Fruit fly (Drosophila melanogaster) whole organism, embryonic: ENCODE data around the gene Vti1b.

Source experiments
- Ada2b ChIP-seq: fragments of 200-800 bp; sonication (Bioruptor generic); IDR thresholded peaks from 2 replicates; pipeline ENCODE4 v1.3.6; 2022; ENCODE audit warnings: missing biosample characterization, missing genetic modification characterization
- CG10267 ChIP-seq: fragments of 200-800 bp; sonication (Bioruptor generic); optimal IDR thresholded peaks from 2 replicates; lab custom pipeline; 2018; ENCODE audit warnings: missing biosample characterization, mild to moderate bottlenecking, missing genetic modification characterization, moderate library complexity
- CG10274 ChIP-seq: fragments of 200-800 bp; sonication (Bioruptor generic); optimal IDR thresholded peaks from 3 replicates; lab custom pipeline; 2017; ENCODE audit warnings: missing biosample characterization, mild to moderate bottlenecking, missing genetic modification characterization
- CG10431 ChIP-seq: fragments of 200-800 bp; sonication (Bioruptor generic); optimal IDR thresholded peaks from 3 replicates; lab custom pipeline; 2018; ENCODE audit warnings: missing biosample characterization, mild to moderate bottlenecking, missing genetic modification characterization
- CG11696 ChIP-seq: fragments of 200-800 bp; sonication (Bioruptor generic); IDR thresholded peaks from 2 replicates; pipeline ENCODE4 v1.3.6; 2022; ENCODE audit warnings: missing biosample characterization, missing genetic modification characterization
- CG12155 ChIP-seq: fragments of 200-800 bp; sonication (Bioruptor generic); optimal IDR thresholded peaks from 3 replicates; lab custom pipeline; 2016; ENCODE audit warnings: missing biosample characterization, missing genetic modification characterization
- CG12391 ChIP-seq: fragments of 200-800 bp; sonication (Bioruptor generic); optimal IDR thresholded peaks from 3 replicates; lab custom pipeline; 2018; ENCODE audit warnings: missing biosample characterization, mild to moderate bottlenecking, missing genetic modification characterization, moderate library complexity
- CG14441 ChIP-seq: fragments of 200-800 bp; sonication (Bioruptor generic); IDR thresholded peaks from 2 replicates; pipeline ENCODE4 v1.3.6; 2022; ENCODE audit warnings: missing biosample characterization, missing genetic modification characterization
- CG16813 ChIP-seq: fragments of 200-800 bp; sonication (Bioruptor generic); IDR thresholded peaks from 3 replicates; pipeline ENCODE4 v1.3.6; 2022; ENCODE audit warnings: missing biosample characterization, missing genetic modification characterization; ENCODE audit not compliant: partially characterized antibody
- CG17568 ChIP-seq: fragments of 200-800 bp; sonication (Bioruptor generic); optimal IDR thresholded peaks from 2 replicates; lab custom pipeline; 2018; ENCODE audit warnings: missing biosample characterization, mild to moderate bottlenecking, missing genetic modification characterization, moderate library complexity
- CG17912 ChIP-seq: fragments of 200-800 bp; sonication (Bioruptor generic); optimal IDR thresholded peaks from 2 replicates; lab custom pipeline; 2018; ENCODE audit warnings: missing biosample characterization, mild to moderate bottlenecking, missing genetic modification characterization
- CG2202 ChIP-seq: fragments of 200-800 bp; sonication (Bioruptor generic); optimal IDR thresholded peaks from 2 replicates; lab custom pipeline; 2018; ENCODE audit warnings: missing biosample characterization, mild to moderate bottlenecking, missing genetic modification characterization
- CG31224 ChIP-seq: fragments of 200-800 bp; sonication (Bioruptor generic); IDR thresholded peaks from 2 replicates; pipeline ENCODE4 v1.3.6; 2022; ENCODE audit warnings: missing biosample characterization, missing genetic modification characterization
- CG4328 ChIP-seq: fragments of 200-800 bp; sonication (Bioruptor generic); optimal IDR thresholded peaks from 3 replicates; lab custom pipeline; 2017; ENCODE audit warnings: missing biosample characterization, missing genetic modification reagents, missing genetic modification characterization
- CG7839 ChIP-seq: fragments of 200-800 bp; sonication (Bioruptor generic); optimal IDR thresholded peaks from 3 replicates; lab custom pipeline; 2018; ENCODE audit warnings: missing biosample characterization, mild to moderate bottlenecking, missing genetic modification characterization, moderate library complexity
- CG8281 ChIP-seq: fragments of 200-800 bp; sonication (Bioruptor generic); optimal IDR thresholded peaks from 2 replicates; lab custom pipeline; 2018; ENCODE audit warnings: missing biosample characterization, mild to moderate bottlenecking, missing genetic modification characterization, moderate library complexity
- CG9215 ChIP-seq: fragments of 200-800 bp; sonication (Bioruptor generic); IDR thresholded peaks from 2 replicates; pipeline ENCODE4 v1.3.6; 2022; ENCODE audit warnings: missing biosample characterization, missing genetic modification characterization
- CG9609 ChIP-seq: fragments of 200-800 bp; sonication (Bioruptor generic); optimal IDR thresholded peaks from 3 replicates; lab custom pipeline; 2016; ENCODE audit warnings: missing biosample characterization, missing genetic modification characterization
- Hr78 ChIP-seq, 2 experiments: fragments of 200-800 bp in 1 of 2; fragments of >200 bp in 1 of 2; sonication (Bioruptor generic) in 1 of 2; optimal IDR thresholded peaks; 2 replicates each; lab custom pipeline; 2017 to 2019; ENCODE audit warnings: missing biosample characterization in 2 of 2, missing genetic modification characterization in 2 of 2, mild to moderate bottlenecking in 1 of 2, moderate library complexity in 1 of 2
- Hsf ChIP-seq: fragments of 200-800 bp; sonication (Bioruptor generic); optimal IDR thresholded peaks from 3 replicates; lab custom pipeline; 2016; ENCODE audit warnings: missing biosample characterization, missing genetic modification characterization
- Lim3 ChIP-seq: fragments of 200-800 bp; sonication (Bioruptor generic); IDR thresholded peaks from 2 replicates; pipeline ENCODE4 v1.3.6; 2022; ENCODE audit warnings: missing biosample characterization, missing genetic modification characterization
- Lpt ChIP-seq: fragments of >200 bp; optimal IDR thresholded peaks from 2 replicates; lab custom pipeline; 2018; ENCODE audit warnings: missing biosample characterization, missing genetic modification characterization
- NK7.1 ChIP-seq: fragments of 200-800 bp; sonication (Bioruptor generic); optimal IDR thresholded peaks from 3 replicates; lab custom pipeline; 2016; ENCODE audit warnings: missing biosample characterization, missing genetic modification characterization
- Oli ChIP-seq: fragments of 200-800 bp; sonication (Bioruptor generic); optimal IDR thresholded peaks from 2 replicates; lab custom pipeline; 2018; ENCODE audit warnings: missing biosample characterization, mild to moderate bottlenecking, missing genetic modification characterization, moderate library complexity
- Optix ChIP-seq: fragments of 200-800 bp; sonication (Bioruptor generic); IDR thresholded peaks from 3 replicates; pipeline ENCODE4 v1.3.6; 2022; ENCODE audit warnings: missing biosample characterization, missing genetic modification characterization
- Rx ChIP-seq: fragments of 200-800 bp; sonication (Bioruptor generic); IDR thresholded peaks from 2 replicates; pipeline ENCODE4 v1.3.6; 2022; ENCODE audit warnings: missing biosample characterization, missing genetic modification characterization
- Spps ChIP-seq: fragments of 200-800 bp; sonication (Bioruptor generic); optimal IDR thresholded peaks from 2 replicates; lab custom pipeline; 2018; ENCODE audit warnings: missing biosample characterization, mild to moderate bottlenecking, missing genetic modification characterization
- ab ChIP-seq: fragments of 200-800 bp; sonication (Bioruptor generic); optimal IDR thresholded peaks from 2 replicates; lab custom pipeline; 2016; ENCODE audit warnings: missing biosample characterization, missing genetic modification characterization
- ac ChIP-seq: fragments of 200-800 bp; sonication (Bioruptor generic); optimal IDR thresholded peaks from 3 replicates; lab custom pipeline; 2017; ENCODE audit warnings: missing biosample characterization, mild to moderate bottlenecking, missing genetic modification characterization
- ara ChIP-seq: fragments of 200-800 bp; sonication (Bioruptor generic); IDR thresholded peaks from 2 replicates; pipeline ENCODE4 v1.3.6; 2022; ENCODE audit warnings: missing biosample characterization, missing genetic modification characterization
- cas ChIP-seq: fragments of 200-800 bp; sonication (Bioruptor generic); IDR thresholded peaks from 2 replicates; pipeline ENCODE4 v1.3.6; 2022; ENCODE audit warnings: missing biosample characterization, missing genetic modification characterization
- chinmo ChIP-seq: fragments of 200-800 bp; sonication (Bioruptor generic); IDR thresholded peaks from 4 replicates; pipeline ENCODE4 v1.3.6; 2022; ENCODE audit warnings: missing biosample characterization, missing genetic modification characterization; ENCODE audit not compliant: partially characterized antibody
- dpn ChIP-seq, 2 experiments: fragments of 200-800 bp; sonication (Bioruptor generic); optimal IDR thresholded peaks; 3 replicates each; lab custom pipeline; 2016; ENCODE audit warnings: missing biosample characterization in 2 of 2, missing genetic modification characterization in 2 of 2
- gt ChIP-seq: fragments of 200-800 bp; sonication (Bioruptor generic); IDR thresholded peaks from 2 replicates; pipeline ENCODE4 v1.3.6; 2022; ENCODE audit warnings: missing biosample characterization, missing genetic modification characterization
- inv ChIP-seq: fragments of 200-800 bp; sonication (Bioruptor generic); IDR thresholded peaks from 2 replicates; pipeline ENCODE4 v1.3.6; 2022; ENCODE audit warnings: missing biosample characterization, missing genetic modification characterization; ENCODE audit not compliant: partially characterized antibody
- jumu ChIP-seq: fragments of 200-800 bp; sonication (Bioruptor generic); optimal IDR thresholded peaks from 3 replicates; lab custom pipeline; 2016; ENCODE audit warnings: missing biosample characterization, missing genetic modification characterization
- kay ChIP-seq: fragments of 200-800 bp; sonication (Bioruptor generic); optimal IDR thresholded peaks from 2 replicates; lab custom pipeline; 2016; ENCODE audit warnings: missing biosample characterization, missing genetic modification characterization
- klu ChIP-seq: fragments of 200-800 bp; sonication (Bioruptor generic); IDR thresholded peaks from 2 replicates; pipeline ENCODE4 v1.3.6; 2022; ENCODE audit warnings: missing biosample characterization, missing genetic modification characterization
- otp ChIP-seq: fragments of 200-800 bp; sonication (Bioruptor generic); IDR thresholded peaks from 3 replicates; pipeline ENCODE4, ENCODE4 v1.3.6; 2022; ENCODE audit warnings: missing biosample characterization, missing genetic modification characterization
- peb ChIP-seq: fragments of 200-800 bp; sonication (Bioruptor generic); IDR thresholded peaks from 2 replicates; pipeline ENCODE4 v1.3.6; 2022; ENCODE audit warnings: missing biosample characterization, missing genetic modification characterization
- prd ChIP-seq, 3 experiments: fragments of >200 bp in 2 of 3; fragments of 200-800 bp in 1 of 3; sonication (Bioruptor generic) in 1 of 3; optimal IDR thresholded peaks in 2 of 3; IDR thresholded peaks in 1 of 3; 2 replicates in 2 of 3; 3 replicates in 1 of 3; pipeline versions ENCODE4 v1.3.6 to Lab custom; 2017 to 2022; ENCODE audit warnings: missing biosample characterization in 1 of 3, missing genetic modification characterization in 1 of 3
- ro ChIP-seq: fragments of 200-800 bp; sonication (Bioruptor generic); IDR thresholded peaks from 2 replicates; pipeline ENCODE4 v1.3.6; 2022; ENCODE audit warnings: missing biosample characterization, missing genetic modification characterization
- slp2 ChIP-seq: fragments of 200-800 bp; sonication (Bioruptor generic); optimal IDR thresholded peaks from 2 replicates; lab custom pipeline; 2016; ENCODE audit warnings: missing biosample characterization, missing genetic modification characterization
- tx ChIP-seq: fragments of 200-800 bp; sonication (Bioruptor generic); optimal IDR thresholded peaks from 2 replicates; lab custom pipeline; 2016; ENCODE audit warnings: missing biosample characterization, missing genetic modification characterization
- unc-4 ChIP-seq: fragments of 200-800 bp; sonication (Bioruptor generic); IDR thresholded peaks from 2 replicates; pipeline ENCODE4 v1.3.6; 2022; ENCODE audit warnings: missing biosample characterization, missing genetic modification characterization; ENCODE audit not compliant: partially characterized antibody
- usp ChIP-seq: fragments of >200 bp; optimal IDR thresholded peaks from 2 replicates; lab custom pipeline; 2017; ENCODE audit warnings: missing biosample characterization, missing genetic modification characterization
- vfl ChIP-seq: fragments of 200-800 bp; sonication (Bioruptor generic); optimal IDR thresholded peaks from 2 replicates; lab custom pipeline; 2016; ENCODE audit warnings: missing biosample characterization, missing genetic modification characterization

The Vti1b gene

dm6 chr3R:18402549-18403429 lies 6.0 kb downstream of the Vti1b start, which contains the start of the genes Wdr37 and koko (continued):
- peak; percentile 83 for TF ChIP-seq Rx (GFP tag; lab: Robert Waterston, UW)
- TF ChIP-seq, all 482 proteins: peak for 450

- no peak for TF ChIP-seq CG8281
- peak; percentile 35 for TF ChIP-seq kay (GFP tag; lab: Kevin White, UChicago)
- TF ChIP-seq CG7839: peak; percentile 62
- no peak for TF ChIP-seq CG17568
- TF ChIP-seq CG31224 (GFP tag; lab: Robert Waterston, UW): no peak
- peak; percentile 14 for TF ChIP-seq slp2
- TF ChIP-seq CG9609: peak; percentile 53
- no peak for TF ChIP-seq otp (GFP tag; lab: Robert Waterston, UW)
- TF ChIP-seq Spps (tag; lab: Kevin White, UChicago): no peak
- TF ChIP-seq CG10274 (GFP tag; lab: Kevin White, UChicago): no peak
- 0 out of 2 replicates have a peak, but pooled peaks have one; percentile 19 for TF ChIP-seq CG9215 (GFP tag; lab: Robert Waterston, UW)
- TF ChIP-seq CG11696 (GFP tag; lab: Robert Waterston, UW): no peak
- TF ChIP-seq ac: no peak
- no peak; the same call in 1 of the 2 replicates for TF ChIP-seq Ada2b (GFP tag; lab: Robert Waterston, UW)
- peak; percentile 8 for TF ChIP-seq CG17912
- peak; percentile 21; the same call in 1 of the 2 replicates for TF ChIP-seq unc-4
- no peak for TF ChIP-seq Lim3 (GFP tag; lab: Robert Waterston, UW)
- no peak for TF ChIP-seq gt (GFP tag; lab: Robert Waterston, UW)
- peak; percentile 5 for TF ChIP-seq NK7.1 (GFP tag; lab: Kevin White, UChicago)
- TF ChIP-seq dpn (GFP tag; optimal IDR thresholded peaks at IDR 0.05; lab: Kevin White, UChicago): peak; percentile 65 to 66
- peak; percentile 74 for TF ChIP-seq vfl (GFP tag; lab: Kevin White, UChicago)
- TF ChIP-seq ro (GFP tag; lab: Robert Waterston, UW): no peak
- TF ChIP-seq Hr78 (GFP tag; optimal IDR thresholded peaks at IDR 0.05; lab: Kevin White, UChicago): no peak
- TF ChIP-seq usp (GFP tag; lab: Kevin White, UChicago): no peak
- peak; percentile 37 for TF ChIP-seq jumu (GFP tag; lab: Kevin White, UChicago)
- peak; percentile 8 for TF ChIP-seq CG10431 (GFP tag; lab: Kevin White, UChicago)
- peak; percentile 40 for TF ChIP-seq Oli (tag; lab: Kevin White, UChicago)
- no peak for TF ChIP-seq chinmo (GFP tag; lab: Robert Waterston, UW)
- peak; percentile 55 for TF ChIP-seq CG4328 (GFP tag; lab: Kevin White, UChicago)
- TF ChIP-seq CG12155 (GFP tag; lab: Kevin White, UChicago): peak; percentile 65
- peak; percentile 95 for TF ChIP-seq CG10267 (tag; lab: Kevin White, UChicago)
- TF ChIP-seq CG14441 (GFP tag; lab: Robert Waterston, UW): peak; percentile 47
- peak; percentile 51 for TF ChIP-seq tx
- no peak for TF ChIP-seq Optix (GFP tag; lab: Robert Waterston, UW)
- TF ChIP-seq Lpt (GFP tag; lab: Kevin White, UChicago): no peak
- TF ChIP-seq inv: no peak
- peak; percentile 56 for TF ChIP-seq Hsf (GFP tag; lab: Kevin White, UChicago)
- TF ChIP-seq prd (optimal IDR thresholded peaks at IDR 0.05; lab: Kevin White, UChicago): no peak
- TF ChIP-seq prd (GFP tag; IDR thresholded peaks at IDR 0.05; lab: Robert Waterston, UW): peak; percentile 50; the same call in 2 of the 3 replicates
- TF ChIP-seq cas (GFP tag; lab: Robert Waterston, UW): no peak
- TF ChIP-seq CG16813 (GFP tag; lab: Robert Waterston, UW): no peak
- peak; percentile 17 for TF ChIP-seq CG2202 (tag; lab: Kevin White, UChicago)
- TF ChIP-seq klu (GFP tag; lab: Robert Waterston, UW): no peak
- peak; percentile 51; the same call in 1 of the 2 replicates for TF ChIP-seq ara (GFP tag; lab: Robert Waterston, UW)
- no peak for TF ChIP-seq peb (GFP tag; lab: Robert Waterston, UW)
- peak; percentile 77 for TF ChIP-seq CG12391 (tag; lab: Kevin White, UChicago)
- TF ChIP-seq ab (GFP tag; lab: Kevin White, UChicago): no peak
Measured at dm6 chr3R:18404713-18405112, 7.9 kb downstream of the Vti1b start, which contains the start of gene CG7685. Gene CG7685, plus strand, starts transcription at chr3R:18404940.
